Fruit fly (Drosophila melanogaster) whole organism: Measurements from ENCODE around the gene CG33687.

Experiments
- CG8478 ChIP-seq: fragments of >200 bp; optimal IDR thresholded peaks from 2 replicates; lab custom pipeline; 2018; ENCODE audit warnings: inconsistent platforms
- Dll ChIP-seq: fragments of >200 bp; optimal IDR thresholded peaks from 2 replicates; lab custom pipeline; 2017
- pan ChIP-seq: fragments of >200 bp; optimal IDR thresholded peaks from 2 replicates; lab custom pipeline; 2017
- psq ChIP-seq: fragments of >200 bp; optimal IDR thresholded peaks from 2 replicates; lab custom pipeline; 2017
- usp ChIP-seq: fragments of >200 bp; optimal IDR thresholded peaks from 2 replicates; lab custom pipeline; 2017; ENCODE audit warnings: missing biosample characterization, missing genetic modification characterization, mixed read lengths

dm6 chr3L:16172381-16172780 lies 25.3 kb upstream of the CG33687 start:
- no peak for TF ChIP-seq Dll (lab: Kevin White, UChicago)
- TF ChIP-seq pan (lab: Kevin White, UChicago) = no peak
- no peak for TF ChIP-seq psq (lab: Kevin White, UChicago)
- TF ChIP-seq usp (GFP tag; lab: Kevin White, UChicago) = no peak
- no peak for TF ChIP-seq CG8478 (lab: Kevin White, UChicago)
